Worm (Caenorhabditis elegans) whole organism, L3 larva: Measurements from ENCODE around the gene cex-2.

Source experiments
- pqm-1 ChIP-seq: fragments of 150-350 bp; optimal IDR thresholded peaks from 2 replicates; lab custom pipeline; 2017; ENCODE audit warnings: missing biosample characterization, missing genetic modification characterization, inconsistent platforms
- ztf-11 ChIP-seq: fragments of 150-350 bp; optimal IDR thresholded peaks from 2 replicates; lab custom pipeline; 2014; ENCODE audit warnings: missing biosample characterization, missing genetic modification characterization

DNA sequence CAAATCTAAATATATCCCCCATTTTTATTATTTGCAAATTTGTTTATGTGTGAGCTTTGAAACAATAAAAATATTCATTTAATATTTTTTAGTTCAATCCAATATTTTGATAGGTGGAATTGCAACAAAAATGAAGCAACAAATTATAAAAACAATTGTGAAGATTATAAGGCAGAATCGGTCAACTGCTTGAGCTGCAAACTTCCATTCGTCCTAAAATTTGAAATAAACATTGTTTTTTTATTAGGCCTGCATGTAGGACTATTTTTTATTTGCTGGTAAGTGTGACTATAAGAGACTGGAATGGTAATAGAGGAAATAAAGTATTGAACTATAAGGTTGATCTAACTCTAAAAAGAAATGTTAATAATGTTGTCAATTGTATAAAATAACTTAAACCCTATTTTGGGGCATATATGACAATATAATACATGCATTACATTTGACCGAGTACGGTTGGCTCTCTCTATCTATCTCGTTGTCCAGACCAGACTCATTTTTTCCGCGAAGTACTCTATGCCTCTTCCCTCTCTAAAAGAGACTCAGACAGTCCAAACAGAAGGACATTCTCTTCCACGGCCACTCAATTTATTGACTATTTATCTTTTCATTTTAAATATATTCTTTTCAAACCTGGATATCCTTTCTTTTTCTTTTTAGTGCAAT lies 10.5 kb upstream of the cex-2 start, which contains the start of gene T09A5.4:
- no peak for TF ChIP-seq pqm-1
- TF ChIP-seq ztf-11, result no peak
